Worm (Caenorhabditis elegans) whole organism, young adult: Measurements from ENCODE around the gene end-1.

Experiments
- F23B12.7 ChIP-seq: sonication (generic microtip); optimal IDR thresholded peaks from 2 replicates; lab custom pipeline; 2017; ENCODE audit warnings: missing genetic modification characterization, mild to moderate bottlenecking, missing compliant biosample characterization, antibody characterized with exemption, moderate library complexity; ENCODE audit not compliant: insufficient read depth
- F55B11.4 ChIP-seq: sonication (generic microtip); optimal IDR thresholded peaks from 2 replicates; lab custom pipeline; 2016; ENCODE audit warnings: missing compliant biosample characterization, missing genetic modification characterization, borderline replicate concordance; ENCODE audit not compliant: insufficient read depth
- Y53F4B.3 ChIP-seq: fragments of 200-800 bp; sonication (Bioruptor generic); IDR thresholded peaks from 2 replicates; pipeline ENCODE4 v1.3.6; 2022; ENCODE audit warnings: missing genetic modification reagents, missing genetic modification characterization, missing compliant biosample characterization
- Y67H2A.10 ChIP-seq: fragments of 200-800 bp; sonication (Bioruptor generic); conservative IDR thresholded peaks from 2 replicates; pipeline ENCODE4 v1.3.6; 2022; ENCODE audit warnings: missing genetic modification reagents, missing genetic modification characterization, missing compliant biosample characterization
- Y79H2A.3 ChIP-seq: fragments of 200-800 bp; sonication (Bioruptor generic); conservative IDR thresholded peaks from 2 replicates; pipeline ENCODE4 v1.3.6; 2022; ENCODE audit warnings: missing genetic modification reagents, missing genetic modification characterization, missing compliant biosample characterization
- athp-1 ChIP-seq: sonication (generic microtip); optimal IDR thresholded peaks from 2 replicates; lab custom pipeline; 2017; ENCODE audit warnings: mild to moderate bottlenecking, missing genetic modification characterization, missing compliant biosample characterization
- hmg-1.2 ChIP-seq: fragments of 200-800 bp; sonication (Bioruptor generic); IDR thresholded peaks from 2 replicates; pipeline ENCODE4 v1.3.6; 2022; ENCODE audit warnings: missing genetic modification reagents, missing genetic modification characterization, missing compliant biosample characterization
- nfya-1 ChIP-seq: sonication (generic microtip); optimal IDR thresholded peaks from 2 replicates; lab custom pipeline; 2017; ENCODE audit warnings: antibody characterized with exemption, missing compliant biosample characterization, missing genetic modification characterization, borderline replicate concordance; ENCODE audit not compliant: insufficient read depth
- nhr-80 ChIP-seq: sonication (generic microtip); optimal IDR thresholded peaks from 2 replicates; lab custom pipeline; 2016; ENCODE audit warnings: missing genetic modification characterization, missing compliant biosample characterization
- snpc-3.4 ChIP-seq: sonication (generic microtip); optimal IDR thresholded peaks from 2 replicates; lab custom pipeline; 2017; ENCODE audit warnings: missing genetic modification characterization, mild to moderate bottlenecking, missing compliant biosample characterization, antibody characterized with exemption, moderate library complexity, missing genotype, missing genetic modification reagents
- snpc-4 ChIP-seq, 5 experiments: fragments of 150-350 bp in 1 of 5; sonication (generic microtip) in 4 of 5; optimal IDR thresholded peaks; 2 replicates each; lab custom pipeline; 2014 to 2018; ENCODE audit warnings: missing genetic modification characterization in 5 of 5, missing biosample characterization in 3 of 5, antibody characterized with exemption in 2 of 5, mild to moderate bottlenecking in 2 of 5, missing compliant biosample characterization in 2 of 5, missing genotype in 2 of 5, moderate library complexity in 2 of 5, missing genetic modification reagents in 1 of 5
- unc-130 ChIP-seq: sonication (generic microtip); optimal IDR thresholded peaks from 2 replicates; lab custom pipeline; 2016; ENCODE audit warnings: missing genetic modification reagents, missing genetic modification characterization, missing compliant biosample characterization
- unc-62 ChIP-seq: fragments of 150-350 bp; optimal IDR thresholded peaks from 2 replicates; lab custom pipeline; 2014; ENCODE audit warnings: missing biosample characterization, missing genetic modification reagents, missing genetic modification characterization

ce11 chrV:13936850-13937249 is 48.1 kb upstream of the end-1 start, which contains the start of gene srw-145:
- TF ChIP-seq nhr-80 (tag; lab: Kevin White, UChicago) (no peak), snpc-4 (GFP tag; optimal IDR thresholded peaks at IDR 0.05; lab: Kevin White, UChicago) (no peak), snpc-4 (tag; optimal IDR thresholded peaks at IDR 0.05; lab: Kevin White, UChicago) (no peak), Y53F4B.3 (GFP tag; lab: Robert Waterston, UW) (no peak), Y79H2A.3 (GFP tag; lab: Robert Waterston, UW) (no peak), nfya-1 (tag; lab: Kevin White, UChicago) (no peak), unc-130 (GFP tag; lab: Kevin White, UChicago) (no peak), unc-62 (no peak), hmg-1.2 (GFP tag; lab: Robert Waterston, UW) (no peak), snpc-3.4 (tag; lab: Kevin White, UChicago) (no peak), F55B11.4 (tag; lab: Kevin White, UChicago) (no peak), athp-1 (tag; lab: Kevin White, UChicago) (no peak), Y67H2A.10 (GFP tag; lab: Robert Waterston, UW) (no peak), F23B12.7 (no peak)
